Worm (Caenorhabditis elegans) whole organism, early embryonic: ENCODE data around the gene D1054.10.

Experiments
- B0310.2 ChIP-seq: sonication (generic microtip); optimal IDR thresholded peaks from 2 replicates; lab custom pipeline; 2016; ENCODE audit warnings: mild to moderate bottlenecking, missing genetic modification characterization, missing compliant biosample characterization
- F13C5.2 ChIP-seq: sonication (generic microtip); optimal IDR thresholded peaks from 2 replicates; lab custom pipeline; 2017; ENCODE audit warnings: mild to moderate bottlenecking, missing genetic modification characterization, inconsistent platforms, missing compliant biosample characterization
- aly-1 ChIP-seq: sonication (generic microtip); optimal IDR thresholded peaks from 2 replicates; lab custom pipeline; 2016; ENCODE audit warnings: missing genetic modification characterization, missing compliant biosample characterization
- ama-1 ChIP-seq: fragments of 150-350 bp; optimal IDR thresholded peaks from 2 replicates; lab custom pipeline; 2014
- ceh-13 ChIP-seq: fragments of 200-800 bp; sonication (Bioruptor generic); optimal IDR thresholded peaks from 2 replicates; lab custom pipeline; 2018; ENCODE audit warnings: mild to moderate bottlenecking, missing genetic modification characterization, missing compliant biosample characterization
- ceh-36 ChIP-seq: sonication (generic microtip); optimal IDR thresholded peaks from 2 replicates; lab custom pipeline; 2016; ENCODE audit warnings: missing genetic modification characterization, inconsistent platforms, missing compliant biosample characterization
- ets-7 ChIP-seq: sonication (generic microtip); optimal IDR thresholded peaks from 2 replicates; lab custom pipeline; 2016; ENCODE audit warnings: missing genotype, missing genetic modification characterization, missing compliant biosample characterization
- flt-1 ChIP-seq: fragments of 200-800 bp; sonication (Bioruptor generic); IDR thresholded peaks from 2 replicates; pipeline ENCODE4 v1.3.6; 2022; ENCODE audit warnings: missing genetic modification characterization, missing compliant biosample characterization
- hmbx-1 ChIP-seq: sonication (generic microtip); optimal IDR thresholded peaks from 2 replicates; lab custom pipeline; 2016; ENCODE audit warnings: mild to moderate bottlenecking, missing genetic modification characterization, missing compliant biosample characterization
- hmg-4 ChIP-seq: fragments of 200-800 bp; sonication (Bioruptor generic); optimal IDR thresholded peaks from 2 replicates; lab custom pipeline; 2018; ENCODE audit warnings: mild to moderate bottlenecking, missing genetic modification characterization, missing compliant biosample characterization
- hnd-1 ChIP-seq: sonication (generic microtip); optimal IDR thresholded peaks from 2 replicates; lab custom pipeline; 2016; ENCODE audit warnings: missing genetic modification characterization, missing compliant biosample characterization
- pes-1 ChIP-seq: fragments of 200-800 bp; sonication (Bioruptor generic); IDR thresholded peaks from 2 replicates; pipeline ENCODE4 v1.3.6; 2022; ENCODE audit warnings: missing genetic modification reagents, missing genetic modification characterization, missing compliant biosample characterization
- scrt-1 ChIP-seq: fragments of 200-800 bp; sonication (Bioruptor generic); IDR thresholded peaks from 2 replicates; pipeline ENCODE4 v1.3.6; 2022; ENCODE audit warnings: missing genetic modification characterization, missing compliant biosample characterization
- sea-1 ChIP-seq: fragments of 200-800 bp; sonication (Bioruptor generic); conservative IDR thresholded peaks from 2 replicates; pipeline ENCODE4 v1.3.6; 2022; ENCODE audit warnings: missing genetic modification characterization, missing compliant biosample characterization
- tbx-11 ChIP-seq: fragments of 200-800 bp; sonication (Bioruptor generic); IDR thresholded peaks from 2 replicates; pipeline ENCODE4 v1.3.6; 2022; ENCODE audit warnings: missing genetic modification characterization, missing compliant biosample characterization
- tbx-37 ChIP-seq: fragments of 200-800 bp; sonication (Bioruptor generic); conservative IDR thresholded peaks from 2 replicates; pipeline ENCODE4 v1.3.6; 2022; ENCODE audit warnings: missing genetic modification reagents, missing genetic modification characterization, missing compliant biosample characterization
- tra-4 ChIP-seq: sonication (generic microtip); optimal IDR thresholded peaks from 2 replicates; lab custom pipeline; 2017; ENCODE audit warnings: missing genetic modification characterization, missing compliant biosample characterization

The D1054.10 gene

ce11 chrV:10773216-10773615 is 19.5 kb downstream of the D1054.10 start:
- no peak for TF ChIP-seq B0310.2 (tag; lab: Kevin White, UChicago)

- TF ChIP-seq tra-4 (tag; lab: Kevin White, UChicago), result no peak
These were observed 21.3 kb downstream of the D1054.10 start, which contains the start of gene D1054.3 for ce11 chrV:10771390-10771789. Gene D1054.3, plus strand, starts transcription at chrV:10771451.

- TF ChIP-seq tra-4 (tag; lab: Kevin White, UChicago) (no peak), aly-1 (tag; lab: Kevin White, UChicago) (no peak), hnd-1 (tag; lab: Kevin White, UChicago) (no peak), tbx-37 (GFP tag; lab: Robert Waterston, UW) (no peak), hmg-4 (GFP tag; lab: Kevin White, UChicago) (no peak), ama-1 (lab: Kevin White, UChicago) (no peak), hmbx-1 (no peak), tbx-11 (GFP tag; lab: Robert Waterston, UW) (no peak), scrt-1 (GFP tag; lab: Robert Waterston, UW) (no peak), sea-1 (GFP tag; lab: Robert Waterston, UW) (no peak), B0310.2 (tag; lab: Kevin White, UChicago) (no peak), ceh-36 (no peak), F13C5.2 (tag; lab: Kevin White, UChicago) (no peak), pes-1 (GFP tag; lab: Robert Waterston, UW) (no peak), flt-1 (no peak), ceh-13 (GFP tag; lab: Kevin White, UChicago) (no peak)
These were observed 22.6 kb downstream of the D1054.10 start, which contains the start of the genes D1054.1 and pas-2 for ce11 chrV:10770026-10770425. Gene D1054.1, minus strand, starts transcription at chrV:10770217. Gene pas-2, plus strand, starts transcription at chrV:10770368.

- TF ChIP-seq ceh-13 (GFP tag; lab: Kevin White, UChicago) (no peak), hnd-1 (tag; lab: Kevin White, UChicago) (no peak), B0310.2 (tag; lab: Kevin White, UChicago) (no peak), flt-1 (no peak), sea-1 (GFP tag; lab: Robert Waterston, UW) (no peak), pes-1 (GFP tag; lab: Robert Waterston, UW) (no peak), hmg-4 (GFP tag; lab: Kevin White, UChicago) (no peak), ets-7 (tag; lab: Kevin White, UChicago) (no peak), tra-4 (tag; lab: Kevin White, UChicago) (no peak), scrt-1 (GFP tag; lab: Robert Waterston, UW) (no peak), F13C5.2 (tag; lab: Kevin White, UChicago) (no peak), aly-1 (tag; lab: Kevin White, UChicago) (no peak), ama-1 (lab: Kevin White, UChicago) (no peak), hmbx-1 (no peak), tbx-37 (GFP tag; lab: Robert Waterston, UW) (no peak), tbx-11 (GFP tag; lab: Robert Waterston, UW) (no peak), ceh-36 (no peak)
These were observed 23.8 kb downstream of the D1054.10 start for ce11 chrV:10768892-10769291.

ce11 chrV:10764066-10764465 is 28.6 kb downstream of the D1054.10 start, which contains the start of gene ocr-1:
Gene ocr-1, plus strand, starts transcription at chrV:10764366.
- TF ChIP-seq flt-1, result no peak
- TF ChIP-seq ceh-13 (GFP tag; lab: Kevin White, UChicago), result no peak
- no peak for TF ChIP-seq ama-1 (lab: Kevin White, UChicago)
- no peak for TF ChIP-seq tra-4 (tag; lab: Kevin White, UChicago)
- no peak for TF ChIP-seq ets-7 (tag; lab: Kevin White, UChicago)
- no peak for TF ChIP-seq sea-1 (GFP tag; lab: Robert Waterston, UW)
- no peak for TF ChIP-seq pes-1 (GFP tag; lab: Robert Waterston, UW)
- TF ChIP-seq hmg-4 (GFP tag; lab: Kevin White, UChicago), result no peak
- no peak for TF ChIP-seq F13C5.2 (tag; lab: Kevin White, UChicago)
- no peak for TF ChIP-seq scrt-1 (GFP tag; lab: Robert Waterston, UW)
- TF ChIP-seq ceh-36, result no peak
- TF ChIP-seq tbx-11 (GFP tag; lab: Robert Waterston, UW), result no peak
- TF ChIP-seq aly-1 (tag; lab: Kevin White, UChicago), result no peak
- TF ChIP-seq hmbx-1, result no peak
- TF ChIP-seq hnd-1 (tag; lab: Kevin White, UChicago), result no peak
- no peak for TF ChIP-seq B0310.2 (tag; lab: Kevin White, UChicago)
- no peak for TF ChIP-seq tbx-37 (GFP tag; lab: Robert Waterston, UW)

ce11 chrV:10762695-10763094 is 30.0 kb downstream of the D1054.10 start, which contains the start of gene sre-6:
Gene sre-6, minus strand, starts transcription at chrV:10762795.
- TF ChIP-seq ama-1 (lab: Kevin White, UChicago), result no peak
- TF ChIP-seq hmbx-1, result no peak
- TF ChIP-seq F13C5.2 (tag; lab: Kevin White, UChicago), result no peak
- TF ChIP-seq ceh-36, result no peak
- TF ChIP-seq flt-1, result no peak
- no peak for TF ChIP-seq ceh-13 (GFP tag; lab: Kevin White, UChicago)
- TF ChIP-seq tra-4 (tag; lab: Kevin White, UChicago), result no peak
- no peak for TF ChIP-seq hmg-4 (GFP tag; lab: Kevin White, UChicago)
- no peak for TF ChIP-seq ets-7 (tag; lab: Kevin White, UChicago)

ce11 chrV:10760839-10761238 is 31.8 kb downstream of the D1054.10 start:
- TF ChIP-seq hmg-4 (GFP tag; lab: Kevin White, UChicago), result no peak
- TF ChIP-seq ets-7 (tag; lab: Kevin White, UChicago), result no peak
- TF ChIP-seq aly-1 (tag; lab: Kevin White, UChicago), result no peak
- TF ChIP-seq tra-4 (tag; lab: Kevin White, UChicago), result no peak
- TF ChIP-seq hnd-1 (tag; lab: Kevin White, UChicago), result no peak
- TF ChIP-seq pes-1 (GFP tag; lab: Robert Waterston, UW), result no peak
- no peak for TF ChIP-seq ceh-36
- TF ChIP-seq sea-1 (GFP tag; lab: Robert Waterston, UW), result no peak
- no peak for TF ChIP-seq ceh-13 (GFP tag; lab: Kevin White, UChicago)
- TF ChIP-seq hmbx-1, result no peak
- no peak for TF ChIP-seq tbx-37 (GFP tag; lab: Robert Waterston, UW)
- TF ChIP-seq F13C5.2 (tag; lab: Kevin White, UChicago), result no peak
- TF ChIP-seq ama-1 (lab: Kevin White, UChicago), result no peak
- TF ChIP-seq flt-1, result no peak
- TF ChIP-seq tbx-11 (GFP tag; lab: Robert Waterston, UW), result no peak
- no peak for TF ChIP-seq B0310.2 (tag; lab: Kevin White, UChicago)
